Worm (Caenorhabditis elegans): ENCODE results near the gene srd-19.

srd-19 gene

DNA sequence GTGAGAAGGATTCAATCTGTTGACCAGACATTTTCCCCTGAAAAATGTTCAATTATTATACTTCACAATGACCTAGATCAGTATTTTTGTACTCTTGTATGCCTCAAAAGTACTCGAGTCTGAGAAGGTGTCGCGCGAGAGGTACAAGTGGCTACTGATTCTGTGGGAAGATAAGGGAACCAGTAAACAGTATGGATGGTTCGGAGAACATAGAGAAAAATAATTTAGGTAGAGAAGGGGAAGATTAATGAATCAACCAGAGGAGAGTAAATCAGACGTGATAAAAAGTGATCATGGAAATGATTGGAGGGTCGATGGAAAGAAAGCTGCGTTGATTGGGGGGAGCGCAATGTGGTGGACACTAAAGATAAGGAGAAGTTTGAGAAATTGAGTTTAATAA is 39.1 kb downstream of the srd-19 start:
- no peak for TF ChIP-seq him-1 (tag; optimal IDR thresholded peaks at IDR 0.05)
- no peak for TF ChIP-seq W03F9.2 (tag; optimal IDR thresholded peaks at IDR 0.05)
- TF ChIP-seq dao-5 (tag; optimal IDR thresholded peaks at IDR 0.05) = no peak

DNA sequence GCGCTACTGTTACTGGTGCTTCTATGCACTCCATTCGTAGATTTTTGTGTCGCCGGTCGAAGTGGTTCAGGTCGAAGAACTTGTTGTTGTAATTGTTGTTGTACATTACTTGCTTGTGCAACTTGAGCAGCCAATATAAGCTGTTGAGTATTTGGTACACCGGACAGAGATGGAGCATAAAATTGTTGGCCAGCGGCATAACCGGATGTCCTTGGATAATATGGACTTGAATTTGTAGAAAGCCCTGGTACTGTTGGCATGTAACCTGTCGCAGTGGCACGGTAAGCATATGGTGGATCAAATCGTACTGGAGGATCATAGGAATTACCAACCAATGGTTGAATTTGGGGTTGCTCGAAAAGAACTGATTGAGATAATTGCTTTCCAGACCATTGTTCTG is 39.6 kb downstream of the srd-19 start:
- TF ChIP-seq W03F9.2 (tag; optimal IDR thresholded peaks at IDR 0.05) = no peak

ce11 chrV:13387472-13387871 is 41.1 kb downstream of the srd-19 start:
- TF ChIP-seq him-1 (tag; optimal IDR thresholded peaks at IDR 0.05) (no peak), dao-5 (tag; optimal IDR thresholded peaks at IDR 0.05) (no peak), W03F9.2 (tag; optimal IDR thresholded peaks at IDR 0.05) (no peak)

DNA sequence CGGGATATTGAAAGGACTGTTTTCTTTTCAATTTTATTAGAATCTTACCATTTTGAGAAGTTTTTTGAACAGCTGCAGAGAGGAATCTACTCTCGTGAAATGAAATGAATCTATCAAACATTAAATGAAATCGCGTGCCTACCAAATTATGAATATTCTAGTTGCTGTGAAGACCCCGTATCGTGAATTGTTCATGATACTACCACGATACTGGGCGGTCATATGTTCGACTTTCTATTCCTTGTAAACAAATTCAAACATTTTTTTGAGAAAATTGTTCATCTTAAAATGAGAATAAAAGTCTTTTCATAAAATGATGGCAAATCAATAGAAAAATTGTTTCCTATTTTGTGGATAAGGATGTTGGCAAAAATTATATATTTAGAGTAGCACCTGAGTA is 42.8 kb downstream of the srd-19 start, which contains the start of gene gcy-34:
TSS of gene gcy-34 (minus strand) at position 101 of the 400 bp plus-strand sequence.
- TF ChIP-seq dao-5 (tag; optimal IDR thresholded peaks at IDR 0.05) (no peak), him-1 (tag; optimal IDR thresholded peaks at IDR 0.05) (no peak), W03F9.2 (tag; optimal IDR thresholded peaks at IDR 0.05) (no peak)

DNA sequence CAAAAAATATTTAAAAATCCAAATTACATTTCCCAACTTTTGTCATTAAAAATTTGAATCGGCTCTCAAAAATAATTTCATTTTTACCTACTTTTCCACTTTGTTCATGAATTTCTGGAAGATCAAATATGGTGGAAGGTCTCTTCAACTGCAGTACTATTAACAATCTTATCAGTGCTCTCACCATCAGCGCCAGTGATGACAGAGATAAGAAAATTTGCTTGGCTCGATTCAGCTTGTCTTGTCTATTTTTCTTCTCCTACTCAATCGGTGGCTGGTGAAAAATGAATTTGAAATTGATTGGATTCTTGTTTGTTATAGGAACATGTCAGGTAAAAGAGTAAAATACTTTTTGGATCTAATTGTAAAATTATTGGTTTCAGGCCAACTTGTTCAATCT is 47.6 kb downstream of the srd-19 start, which contains the start of gene cpz-2:
TSS of gene cpz-2 (plus strand) at position 210 of the 400 bp plus-strand sequence.
- TF ChIP-seq dao-5 (tag; optimal IDR thresholded peaks at IDR 0.05) (no peak), him-1 (tag; optimal IDR thresholded peaks at IDR 0.05) (no peak), W03F9.2 (tag; optimal IDR thresholded peaks at IDR 0.05) (no peak)

- TF ChIP-seq W03F9.2 (tag; optimal IDR thresholded peaks at IDR 0.05) = no peak
- no peak for TF ChIP-seq him-1 (tag; optimal IDR thresholded peaks at IDR 0.05)
- no peak for TF ChIP-seq dao-5 (tag; optimal IDR thresholded peaks at IDR 0.05)
Observed at ce11 chrV:13380178-13380577, 48.4 kb downstream of the srd-19 start, which contains the start of gene ifbp-1. TSS of gene ifbp-1 (minus strand) at chrV:13380262.

All from whole organism, L4/young adult.